Worm (Caenorhabditis elegans) whole organism, L4 larva: Measurements from ENCODE around the gene arid-1.

Experiments
- dpl-1 ChIP-seq: fragments of 150-350 bp; optimal IDR thresholded peaks from 2 replicates; lab custom pipeline; 2014; ENCODE audit warnings: missing biosample characterization, missing genetic modification reagents, missing genetic modification characterization
- egl-27 ChIP-seq: sonication (generic microtip); optimal IDR thresholded peaks from 3 replicates; lab custom pipeline; 2017; ENCODE audit warnings: missing biosample characterization, missing genetic modification reagents, missing genetic modification characterization
- nhr-102 ChIP-seq: sonication (generic microtip); optimal IDR thresholded peaks from 2 replicates; lab custom pipeline; 2016; ENCODE audit warnings: mild to moderate bottlenecking, missing genetic modification characterization, moderate library complexity, missing compliant biosample characterization
- nhr-28 ChIP-seq: fragments of 150-350 bp; optimal IDR thresholded peaks from 2 replicates; lab custom pipeline; 2014; ENCODE audit warnings: missing biosample characterization, missing genetic modification characterization
- nhr-77 ChIP-seq: fragments of 150-350 bp; optimal IDR thresholded peaks from 2 replicates; lab custom pipeline; 2014; ENCODE audit warnings: missing biosample characterization, missing genetic modification characterization
- pha-4 ChIP-seq, 2 experiments: fragments of 150-350 bp in 1 of 2; fragments of 200-800 bp in 1 of 2; sonication (Bioruptor generic) in 1 of 2; IDR thresholded peaks in 1 of 2; optimal IDR thresholded peaks in 1 of 2; 2 replicates each; pipeline versions ENCODE4 v1.3.6 to Lab custom; 2014 to 2022; ENCODE audit warnings: missing genetic modification characterization in 2 of 2, missing genetic modification reagents in 2 of 2, missing biosample characterization in 1 of 2, missing compliant biosample characterization in 1 of 2
- pqm-1 ChIP-seq: sonication (generic microtip); optimal IDR thresholded peaks from 2 replicates; lab custom pipeline; 2017; ENCODE audit warnings: missing biosample characterization, missing genetic modification characterization
- set-16 ChIP-seq: fragments of 200-800 bp; sonication (Bioruptor generic); IDR thresholded peaks from 2 replicates; pipeline ENCODE4 v1.3.6; 2022; ENCODE audit warnings: missing genetic modification reagents, missing genetic modification characterization, missing compliant biosample characterization
- zag-1 ChIP-seq: fragments of 150-350 bp; optimal IDR thresholded peaks from 2 replicates; lab custom pipeline; 2014; ENCODE audit warnings: missing biosample characterization, missing genetic modification characterization

DNA sequence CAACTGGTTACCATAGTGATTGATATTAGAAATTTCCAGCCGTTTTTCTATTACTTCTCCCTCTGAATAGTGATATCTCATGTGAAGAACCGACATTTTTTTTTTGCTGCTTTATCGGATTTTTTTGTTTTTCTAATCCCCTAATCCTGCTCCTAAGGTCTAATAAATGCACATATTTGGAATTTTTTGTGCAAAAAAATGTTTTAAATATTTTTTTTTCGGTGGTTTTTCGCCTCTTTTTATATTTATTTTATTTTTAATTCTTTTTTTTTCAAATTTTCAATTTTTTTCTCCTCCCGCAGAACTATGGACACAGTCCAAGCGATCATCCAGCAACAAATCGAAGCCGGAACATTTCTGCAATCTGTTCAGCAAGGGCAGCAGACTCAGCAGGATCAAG lies 19.3 kb upstream of the arid-1 start, which contains the start of gene Y108G3AL.2:
- TF ChIP-seq zag-1 (tag; lab: Kevin White, UChicago) (no peak), pha-4 (GFP tag; IDR thresholded peaks at IDR 0.05; lab: Robert Waterston, UW) (no peak), pha-4 (tag; optimal IDR thresholded peaks at IDR 0.05; lab: Kevin White, UChicago) (no peak), set-16 (GFP tag; lab: Robert Waterston, UW) (no peak), dpl-1 (GFP tag; lab: Kevin White, UChicago) (no peak), nhr-102 (no peak), egl-27 (tag; lab: Kevin White, UChicago) (no peak), nhr-77 (tag; lab: Kevin White, UChicago) (no peak), pqm-1 (tag; lab: Kevin White, UChicago) (no peak), nhr-28 (tag; lab: Kevin White, UChicago) (no peak)
